Fruit fly (Drosophila melanogaster) Kc167 (cell line): ENCODE measurements around the gene CG1136.

Experiments
- Myc ChIP-seq: fragments of >200 bp; optimal IDR thresholded peaks from 2 replicates; lab custom pipeline; 2017; ENCODE audit warnings: missing external identifiers
- Sin3A ChIP-seq: fragments of >200 bp; optimal IDR thresholded peaks from 2 replicates; lab custom pipeline; 2018; ENCODE audit warnings: missing external identifiers
- h ChIP-seq: fragments of >200 bp; optimal IDR thresholded peaks from 3 replicates; lab custom pipeline; 2018; ENCODE audit warnings: missing external identifiers
- insv ChIP-seq: fragments of >200 bp; optimal IDR thresholded peaks from 3 replicates; lab custom pipeline; 2018; ENCODE audit warnings: missing external identifiers
- psq ChIP-seq: fragments of >200 bp; optimal IDR thresholded peaks from 2 replicates; lab custom pipeline; 2017; ENCODE audit warnings: missing external identifiers
- ttk ChIP-seq: sonication (Bioruptor generic); optimal IDR thresholded peaks from 2 replicates; lab custom pipeline; 2017; ENCODE audit warnings: missing external identifiers

DNA sequence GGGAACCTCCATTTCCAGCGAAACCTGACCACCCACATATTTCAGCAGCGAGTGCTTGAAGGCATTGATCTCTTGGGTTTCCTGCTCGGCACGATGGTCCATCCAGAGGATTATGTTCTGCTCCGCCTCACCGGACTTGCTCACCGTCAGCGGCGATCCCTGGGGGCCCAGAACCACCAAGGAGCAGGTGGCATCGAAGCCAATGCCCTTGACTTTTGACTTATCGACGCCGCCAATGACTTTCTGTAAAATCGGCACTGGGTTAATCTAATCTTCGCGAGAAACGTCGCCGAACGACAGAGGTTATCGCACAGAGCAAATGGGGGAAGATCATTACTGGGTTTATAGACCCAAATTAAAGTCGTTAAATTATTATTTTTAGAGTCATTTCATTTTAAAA, 21.9 kb upstream of the CG1136 start:
- TF ChIP-seq h (no peak), insv (lab: Kevin White, UChicago) (no peak), psq (lab: Kevin White, UChicago) (no peak), Sin3A (lab: Kevin White, UChicago) (no peak), Myc (no peak), ttk (no peak)
